Fruit fly (Drosophila melanogaster) whole organism, adult: Measurements from ENCODE around the gene Doc2.

ENCODE experiments used
- CG14711 ChIP-seq: fragments of 200-800 bp; sonication (Bioruptor generic); optimal IDR thresholded peaks from 2 replicates; lab custom pipeline; 2018; ENCODE audit warnings: missing biosample characterization, mild to moderate bottlenecking, missing genetic modification characterization, moderate library complexity
- CG33017 ChIP-seq: fragments of 200-800 bp; sonication (Bioruptor generic); optimal IDR thresholded peaks from 2 replicates; lab custom pipeline; 2018; ENCODE audit warnings: missing biosample characterization, mild to moderate bottlenecking, missing genetic modification characterization, moderate library complexity
- bab1 ChIP-seq: fragments of 200-800 bp; sonication (Bioruptor generic); optimal IDR thresholded peaks from 3 replicates; lab custom pipeline; 2019; ENCODE audit warnings: missing biosample characterization, mild to moderate bottlenecking, missing genetic modification characterization, moderate library complexity
- pad ChIP-seq: fragments of 200-800 bp; sonication (Bioruptor generic); optimal IDR thresholded peaks from 3 replicates; lab custom pipeline; 2017; ENCODE audit warnings: missing biosample characterization, missing genetic modification characterization, mild to moderate bottlenecking, moderate library complexity, missing genetic modification reagents

DNA sequence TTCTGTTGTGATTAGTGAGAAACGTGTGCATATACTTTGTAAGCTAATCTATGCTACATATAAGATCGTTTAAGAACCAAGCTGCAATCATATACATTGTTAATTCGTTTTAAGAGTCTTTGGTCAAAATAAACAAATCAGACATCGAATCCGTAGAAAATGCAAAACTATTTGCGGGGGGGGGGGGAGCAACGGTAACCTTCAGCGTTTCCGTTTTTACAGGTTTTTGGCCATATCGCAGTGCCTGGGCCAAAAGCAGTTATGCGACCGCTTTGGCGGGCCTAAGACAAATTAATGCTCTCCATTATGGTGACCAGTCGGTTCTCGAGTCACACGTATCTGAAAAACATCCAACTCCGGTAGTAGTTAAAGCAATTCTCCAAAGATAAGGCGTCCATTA lies 25.9 kb upstream of the Doc2 start:
- TF ChIP-seq CG14711: no peak
- no peak for TF ChIP-seq CG33017 (tag; lab: Kevin White, UChicago)
- no peak for TF ChIP-seq pad (GFP tag; lab: Kevin White, UChicago)
- TF ChIP-seq bab1 (GFP tag; lab: Kevin White, UChicago): no peak
